Worm (Caenorhabditis elegans) whole organism, L1 larva: Measurements from ENCODE around the gene W02B12.13.

Source experiments
- C16A3.4 ChIP-seq: fragments of 150-350 bp; optimal IDR thresholded peaks from 2 replicates; lab custom pipeline; 2014; ENCODE audit warnings: missing biosample characterization, missing genetic modification characterization
- C34B4.2 ChIP-seq: sonication (generic microtip); optimal IDR thresholded peaks from 2 replicates; lab custom pipeline; 2017; ENCODE audit warnings: mild to moderate bottlenecking, missing genetic modification characterization, missing compliant biosample characterization
- aha-1 ChIP-seq: fragments of 150-350 bp; optimal IDR thresholded peaks from 2 replicates; lab custom pipeline; 2014; ENCODE audit warnings: missing biosample characterization, missing genetic modification characterization
- alr-1 ChIP-seq: fragments of 200-800 bp; sonication (Bioruptor generic); optimal IDR thresholded peaks from 2 replicates; lab custom pipeline; 2018; ENCODE audit warnings: borderline replicate concordance, mild to moderate bottlenecking, missing genetic modification characterization, missing compliant biosample characterization
- ama-1 ChIP-seq: fragments of 150-350 bp; optimal IDR thresholded peaks from 2 replicates; lab custom pipeline; 2014
- blmp-1 ChIP-seq: fragments of 150-350 bp; optimal IDR thresholded peaks from 2 replicates; lab custom pipeline; 2014; ENCODE audit warnings: missing biosample characterization, missing genetic modification characterization
- ceh-82 ChIP-seq, 3 experiments: fragments of 150-350 bp in 1 of 3; sonication (generic microtip) in 2 of 3; optimal IDR thresholded peaks; 2 replicates each; lab custom pipeline; 2014 to 2017; ENCODE audit warnings: missing biosample characterization in 3 of 3, missing genetic modification characterization in 3 of 3
- ceh-88 ChIP-seq: fragments of 200-800 bp; sonication (Bioruptor generic); IDR thresholded peaks from 2 replicates; pipeline ENCODE4 v1.3.6; 2022; ENCODE audit warnings: missing genetic modification characterization, missing compliant biosample characterization
- ceh-90 ChIP-seq: sonication (generic microtip); optimal IDR thresholded peaks from 2 replicates; lab custom pipeline; 2016; ENCODE audit warnings: missing genetic modification characterization, missing compliant biosample characterization
- dpl-1 ChIP-seq, 3 experiments: fragments of 150-350 bp in 2 of 3; sonication (generic microtip) in 1 of 3; optimal IDR thresholded peaks; 2 replicates each; lab custom pipeline; 2014 to 2017; ENCODE audit warnings: missing biosample characterization in 3 of 3, missing genetic modification characterization in 3 of 3, missing genetic modification reagents in 3 of 3
- dsc-1 ChIP-seq: sonication (generic microtip); optimal IDR thresholded peaks from 2 replicates; lab custom pipeline; 2016; ENCODE audit warnings: mild to moderate bottlenecking, missing genetic modification characterization, missing compliant biosample characterization
- efl-1 ChIP-seq, 4 experiments: fragments of 150-350 bp; optimal IDR thresholded peaks in 3 of 4; peaks in 1 of 4; 1 replicate in 1 of 4; 2 replicates in 3 of 4; lab custom pipeline; 2014; ENCODE audit warnings: missing biosample characterization in 2 of 4, missing genetic modification characterization in 2 of 4, missing genetic modification reagents in 2 of 4
- efl-3 ChIP-seq: fragments of 200-800 bp; sonication (Bioruptor generic); optimal IDR thresholded peaks from 2 replicates; lab custom pipeline; 2018; ENCODE audit warnings: mild to moderate bottlenecking, missing genetic modification characterization, missing compliant biosample characterization
- egl-27 ChIP-seq, 2 experiments: fragments of 150-350 bp in 1 of 2; sonication (generic microtip); optimal IDR thresholded peaks; 3 replicates each; lab custom pipeline; 2017 to 2018; ENCODE audit warnings: missing biosample characterization in 2 of 2, missing genetic modification characterization in 2 of 2, missing genetic modification reagents in 2 of 2
- elt-2 ChIP-seq: sonication (generic microtip); optimal IDR thresholded peaks from 2 replicates; lab custom pipeline; 2016; ENCODE audit warnings: missing genetic modification characterization, mild to moderate bottlenecking, inconsistent platforms, missing compliant biosample characterization, missing genetic modification reagents
- elt-3 ChIP-seq, 6 experiments: fragments of 150-350 bp in 1 of 6; sonication (generic microtip); optimal IDR thresholded peaks; 2 replicates each; lab custom pipeline; 2017 to 2018; ENCODE audit warnings: missing biosample characterization in 6 of 6, missing genetic modification characterization in 6 of 6, inconsistent platforms in 1 of 6
- fkh-10 ChIP-seq: sonication (generic microtip); optimal IDR thresholded peaks from 2 replicates; lab custom pipeline; 2017; ENCODE audit warnings: missing biosample characterization, missing genetic modification reagents, missing genetic modification characterization
- fkh-4 ChIP-seq: sonication (generic microtip); optimal IDR thresholded peaks from 2 replicates; lab custom pipeline; 2016; ENCODE audit warnings: missing compliant biosample characterization, missing genetic modification characterization, borderline replicate concordance
- grh-1 ChIP-seq: fragments of 200-800 bp; sonication (Bioruptor generic); IDR thresholded peaks from 2 replicates; pipeline ENCODE4 v1.3.6; 2022; ENCODE audit warnings: missing genetic modification reagents, missing genetic modification characterization, missing compliant biosample characterization
- hlh-4 ChIP-seq: sonication (generic microtip); optimal IDR thresholded peaks from 2 replicates; lab custom pipeline; 2016; ENCODE audit warnings: mild to moderate bottlenecking, missing genetic modification characterization, missing compliant biosample characterization
- lin-14 ChIP-seq: fragments of 200-800 bp; sonication (Bioruptor generic); optimal IDR thresholded peaks from 2 replicates; lab custom pipeline; 2018; ENCODE audit warnings: mild to moderate bottlenecking, missing genetic modification characterization, moderate library complexity, missing compliant biosample characterization
- lin-35 ChIP-seq, 2 experiments: fragments of 150-350 bp; optimal IDR thresholded peaks; 2 replicates each; lab custom pipeline; 2014; ENCODE audit warnings: missing biosample characterization in 2 of 2, missing genetic modification characterization in 2 of 2, missing genetic modification reagents in 2 of 2
- lsy-2 ChIP-seq, 2 experiments: fragments of 150-350 bp; optimal IDR thresholded peaks; 2 replicates each; lab custom pipeline; 2014; ENCODE audit warnings: missing biosample characterization in 2 of 2, missing genetic modification characterization in 2 of 2
- mab-9 ChIP-seq: fragments of 200-800 bp; sonication (Bioruptor generic); IDR thresholded peaks from 2 replicates; pipeline ENCODE4 v1.3.6; 2022; ENCODE audit warnings: missing genetic modification reagents, missing genetic modification characterization, missing compliant biosample characterization
- mdl-1 ChIP-seq, 2 experiments: fragments of 150-350 bp; optimal IDR thresholded peaks; 2 replicates each; lab custom pipeline; 2014 to 2017; ENCODE audit warnings: missing biosample characterization in 2 of 2, missing genetic modification characterization in 2 of 2, inconsistent platforms in 1 of 2
- mep-1 ChIP-seq: fragments of 150-350 bp; optimal IDR thresholded peaks from 2 replicates; lab custom pipeline; 2014; ENCODE audit warnings: missing biosample characterization, missing genetic modification characterization
- nhr-11 ChIP-seq: fragments of 150-350 bp; optimal IDR thresholded peaks from 2 replicates; lab custom pipeline; 2014; ENCODE audit warnings: missing biosample characterization, missing genetic modification characterization
- nhr-12 ChIP-seq: sonication (generic microtip); optimal IDR thresholded peaks from 2 replicates; lab custom pipeline; 2017; ENCODE audit warnings: missing biosample characterization, missing genetic modification characterization
- nhr-19 ChIP-seq: fragments of 200-800 bp; sonication (Bioruptor generic); conservative IDR thresholded peaks from 2 replicates; pipeline ENCODE4 v1.3.6; 2022; ENCODE audit warnings: missing genetic modification characterization, missing compliant biosample characterization
- nhr-20 ChIP-seq: sonication (generic microtip); optimal IDR thresholded peaks from 2 replicates; lab custom pipeline; 2016; ENCODE audit warnings: mild to moderate bottlenecking, missing genetic modification characterization, missing compliant biosample characterization
- nhr-28 ChIP-seq: fragments of 150-350 bp; optimal IDR thresholded peaks from 2 replicates; lab custom pipeline; 2014; ENCODE audit warnings: missing biosample characterization, missing genetic modification characterization
- nhr-47 ChIP-seq: sonication (generic microtip); optimal IDR thresholded peaks from 2 replicates; lab custom pipeline; 2016; ENCODE audit warnings: mild to moderate bottlenecking, missing genetic modification characterization, moderate library complexity, missing compliant biosample characterization
- nhr-71 ChIP-seq: sonication (generic microtip); optimal IDR thresholded peaks from 2 replicates; lab custom pipeline; 2016; ENCODE audit warnings: mild to moderate bottlenecking, missing genetic modification characterization, moderate library complexity, missing compliant biosample characterization
- nhr-77 ChIP-seq: fragments of 150-350 bp; optimal IDR thresholded peaks from 2 replicates; lab custom pipeline; 2014; ENCODE audit warnings: missing biosample characterization, missing genetic modification characterization
- nhr-85 ChIP-seq: sonication (generic microtip); peaks from one replicate; lab custom pipeline; 2016; ENCODE audit warnings: missing genetic modification characterization, inconsistent platforms, missing compliant biosample characterization
- nhr-90 ChIP-seq: sonication (generic microtip); optimal IDR thresholded peaks from 2 replicates; lab custom pipeline; 2016; ENCODE audit warnings: mild to moderate bottlenecking, missing genetic modification characterization, missing compliant biosample characterization; ENCODE audit not compliant: poor library complexity
- rnt-1 ChIP-seq: sonication (generic microtip); optimal IDR thresholded peaks from 2 replicates; lab custom pipeline; 2016; ENCODE audit warnings: mild to moderate bottlenecking, missing genetic modification characterization, moderate library complexity, missing compliant biosample characterization
- skn-1 ChIP-seq: fragments of 150-350 bp; optimal IDR thresholded peaks from 2 replicates; lab custom pipeline; 2014; ENCODE audit warnings: missing biosample characterization, missing genetic modification characterization
- snpc-4 ChIP-seq: fragments of 150-350 bp; optimal IDR thresholded peaks from 2 replicates; lab custom pipeline; 2014; ENCODE audit warnings: missing biosample characterization, missing genetic modification characterization
- snu-23 ChIP-seq: sonication (generic microtip); optimal IDR thresholded peaks from 2 replicates; lab custom pipeline; 2016; ENCODE audit warnings: missing genetic modification characterization, missing compliant biosample characterization
- sox-4 ChIP-seq: sonication (generic microtip); optimal IDR thresholded peaks from 2 replicates; lab custom pipeline; 2016; ENCODE audit warnings: missing genetic modification characterization, missing compliant biosample characterization
- tbx-2 ChIP-seq: sonication (generic microtip); optimal IDR thresholded peaks from 2 replicates; lab custom pipeline; 2016; ENCODE audit warnings: missing genetic modification characterization, missing compliant biosample characterization
- unc-130 ChIP-seq: fragments of 150-350 bp; optimal IDR thresholded peaks from 2 replicates; lab custom pipeline; 2017; ENCODE audit warnings: missing biosample characterization, missing genetic modification characterization, inconsistent platforms
- unc-86 ChIP-seq: sonication (generic microtip); optimal IDR thresholded peaks from 2 replicates; lab custom pipeline; 2016; ENCODE audit warnings: missing genetic modification characterization, missing compliant biosample characterization
- vab-15 ChIP-seq: sonication (generic microtip); optimal IDR thresholded peaks from 2 replicates; lab custom pipeline; 2017; ENCODE audit warnings: missing genotype, mild to moderate bottlenecking, missing genetic modification characterization, missing compliant biosample characterization
- xbp-1 ChIP-seq: sonication (generic microtip); optimal IDR thresholded peaks from 2 replicates; lab custom pipeline; 2016; ENCODE audit warnings: missing genetic modification characterization, missing compliant biosample characterization
- zag-1 ChIP-seq: fragments of 150-350 bp; optimal IDR thresholded peaks from 2 replicates; lab custom pipeline; 2014; ENCODE audit warnings: missing biosample characterization, missing genetic modification characterization
- zip-4 ChIP-seq: fragments of 200-800 bp; sonication (Bioruptor generic); optimal IDR thresholded peaks from 2 replicates; lab custom pipeline; 2018; ENCODE audit warnings: mild to moderate bottlenecking, missing genetic modification characterization, moderate library complexity, missing compliant biosample characterization

W02B12.13 gene

ce11 chrII:11472542-11472941 is 27.5 kb downstream of the W02B12.13 start:
- no peak for TF ChIP-seq aha-1
- TF ChIP-seq mdl-1 (tag; optimal IDR thresholded peaks at IDR 0.05; lab: Kevin White, UChicago), result peak in 1 of 2 experiments; percentile 71
- TF ChIP-seq unc-86 (tag; lab: Kevin White, UChicago), result no peak
- TF ChIP-seq lin-35 (GFP tag; optimal IDR thresholded peaks at IDR 0.05; lab: Kevin White, UChicago), result peak in 1 of 2 experiments; percentile 56
- TF ChIP-seq C16A3.4, result no peak
- TF ChIP-seq blmp-1 (tag; lab: Kevin White, UChicago), result peak; percentile 97
- TF ChIP-seq lin-14 (GFP tag; lab: Kevin White, UChicago), result peak; percentile 59
- peak; percentile 72 for TF ChIP-seq nhr-85 (tag; lab: Kevin White, UChicago)
- peak; percentile 2 for TF ChIP-seq tbx-2
- TF ChIP-seq elt-2, result no peak
- TF ChIP-seq mep-1 (tag; lab: Kevin White, UChicago), result no peak
- peak; percentile 31 for TF ChIP-seq snu-23 (GFP tag; lab: Kevin White, UChicago)
- peak; percentile 65 for TF ChIP-seq nhr-20 (tag; lab: Kevin White, UChicago)
- peak; percentile 2 to 93 (median 73) for TF ChIP-seq elt-3 (tag; optimal IDR thresholded peaks at IDR 0.05; lab: Kevin White, UChicago)
- no peak for TF ChIP-seq zag-1 (tag; lab: Kevin White, UChicago)
- TF ChIP-seq unc-130 (tag; lab: Kevin White, UChicago), result peak; percentile 22
- TF ChIP-seq nhr-28 (tag; lab: Kevin White, UChicago), result no peak
- no peak for TF ChIP-seq nhr-11 (tag; lab: Kevin White, UChicago)
- TF ChIP-seq nhr-12, result no peak
- no peak for TF ChIP-seq alr-1 (tag; lab: Kevin White, UChicago)
- no peak for TF ChIP-seq mab-9
- peak in 1 of 3 experiments; percentile 30 for TF ChIP-seq dpl-1 (GFP tag; optimal IDR thresholded peaks at IDR 0.05; lab: Kevin White, UChicago)
- TF ChIP-seq hlh-4 (tag; lab: Kevin White, UChicago), result no peak
- peak; percentile 13 for TF ChIP-seq nhr-90
- no peak for TF ChIP-seq fkh-10 (GFP tag; lab: Kevin White, UChicago)
- TF ChIP-seq nhr-71 (tag; lab: Kevin White, UChicago), result peak; percentile 48

DNA sequence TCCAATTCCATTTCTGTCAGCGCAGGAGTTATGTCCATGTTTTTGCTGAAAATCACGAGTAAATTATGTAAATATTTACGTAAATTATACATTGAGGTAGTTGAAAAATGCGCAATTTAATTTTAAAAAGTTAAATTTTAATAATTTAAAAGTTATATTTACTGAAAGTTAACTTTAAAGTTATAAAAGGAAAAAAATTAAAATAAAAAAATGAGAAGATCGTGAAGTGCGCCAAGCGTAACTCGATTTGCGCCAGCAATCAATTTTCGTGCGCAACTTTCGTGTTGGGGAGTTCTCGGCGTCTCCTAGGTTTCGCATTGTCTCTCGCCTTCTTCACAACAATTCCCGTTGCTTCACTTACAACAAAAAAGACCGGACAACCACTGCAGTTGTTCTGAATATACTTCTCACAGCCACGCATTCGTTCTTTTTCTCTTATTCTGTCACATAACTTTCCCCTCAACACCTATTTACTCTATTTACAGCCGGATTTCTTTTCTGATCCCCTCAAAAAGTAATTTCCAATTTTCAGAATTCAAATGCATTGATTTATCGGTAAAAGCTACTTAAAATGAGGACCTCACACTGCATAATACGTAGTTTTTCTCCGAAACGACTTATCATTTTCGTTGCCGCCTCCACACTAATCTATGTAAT is 28.6 kb downstream of the W02B12.13 start, which contains the start of the genes metl-1 and W02B12.11:
metl-1 (minus strand) TSS at position 51 of the 657 bp plus-strand sequence.
W02B12.11 (plus strand) TSS at position 337 of the 657 bp plus-strand sequence.
- TF ChIP-seq C34B4.2 (tag; lab: Kevin White, UChicago) (no peak), vab-15 (tag; lab: Kevin White, UChicago) (no peak), egl-27 (tag; optimal IDR thresholded peaks at IDR 0.05; lab: Kevin White, UChicago) (no peak), mep-1 (tag; lab: Kevin White, UChicago) (peak; percentile 96), nhr-19 (GFP tag; lab: Robert Waterston, UW) (peak; percentile 92), skn-1 (tag; lab: Kevin White, UChicago) (peak; percentile 72), mab-9 (peak; percentile 78), lsy-2 (tag; optimal IDR thresholded peaks at IDR 0.05; lab: Kevin White, UChicago) (peak; percentile 90 to 94), ceh-82 (tag; optimal IDR thresholded peaks at IDR 0.05; lab: Kevin White, UChicago) (peak; percentile 86 to 93 (median 90)), nhr-71 (tag; lab: Kevin White, UChicago) (peak; percentile 92), sox-4 (tag; lab: Kevin White, UChicago) (peak; percentile 34), efl-1 (optimal IDR thresholded peaks at IDR 0.05; lab: Kevin White, UChicago) (peak; percentile 80 to 85), efl-1 (GFP tag; optimal IDR thresholded peaks at IDR 0.05 in 1 of 2; lab: Kevin White, UChicago) (peak; percentile 79 to 98), ama-1 (lab: Kevin White, UChicago) (no peak), alr-1 (tag; lab: Kevin White, UChicago) (no peak), nhr-47 (tag; lab: Kevin White, UChicago) (peak; percentile 91), efl-3 (GFP tag; lab: Kevin White, UChicago) (peak; percentile 28), elt-3 (tag; optimal IDR thresholded peaks at IDR 0.05; lab: Kevin White, UChicago) (peak in 3 of 6 experiments; percentile 19 to 84 (median 72)), fkh-10 (GFP tag; lab: Kevin White, UChicago) (peak; percentile 51), ceh-90 (peak; percentile 5), fkh-4 (tag; lab: Kevin White, UChicago) (peak; percentile 46), grh-1 (GFP tag; lab: Robert Waterston, UW) (peak; percentile 89), nhr-77 (peak; percentile 39), lin-35 (GFP tag; optimal IDR thresholded peaks at IDR 0.05; lab: Kevin White, UChicago) (peak; percentile 83 to 85), snpc-4 (tag; lab: Kevin White, UChicago) (peak; percentile 81), rnt-1 (tag; lab: Kevin White, UChicago) (peak; percentile 93), C16A3.4 (peak; percentile 88), ceh-88 (GFP tag; lab: Robert Waterston, UW) (0 out of 2 replicates have a peak, but pooled peaks have one; percentile 40), zip-4 (GFP tag; lab: Kevin White, UChicago) (peak; percentile 70), nhr-11 (tag; lab: Kevin White, UChicago) (peak; percentile 49), xbp-1 (tag; lab: Kevin White, UChicago) (peak; percentile 85), elt-2 (peak; percentile 41), nhr-85 (tag; lab: Kevin White, UChicago) (peak; percentile 91), dsc-1 (tag; lab: Kevin White, UChicago) (peak; percentile 90)
